Fruit fly (Drosophila melanogaster) whole organism, embryonic: ENCODE data around the gene Cad99C.

ENCODE experiments used
- Awh ChIP-seq: fragments of 200-800 bp; sonication (Bioruptor generic); IDR thresholded peaks from 2 replicates; pipeline ENCODE4, ENCODE4 v1.3.6; 2022; ENCODE audit warnings: missing biosample characterization, missing genetic modification characterization
- B-H1 ChIP-seq: fragments of 200-800 bp; sonication (Bioruptor generic); IDR thresholded peaks from 3 replicates; pipeline ENCODE4 v1.3.6; 2022; ENCODE audit warnings: missing biosample characterization, missing genetic modification characterization
- CG10979 ChIP-seq: fragments of 200-800 bp; sonication (Bioruptor generic); optimal IDR thresholded peaks from 2 replicates; lab custom pipeline; 2018; ENCODE audit warnings: missing biosample characterization, mild to moderate bottlenecking, missing genetic modification characterization, moderate library complexity
- CG12104 ChIP-seq: fragments of 200-800 bp; sonication (Bioruptor generic); optimal IDR thresholded peaks from 3 replicates; lab custom pipeline; 2016; ENCODE audit warnings: missing biosample characterization, missing genetic modification characterization
- CG12155 ChIP-seq: fragments of 200-800 bp; sonication (Bioruptor generic); optimal IDR thresholded peaks from 3 replicates; lab custom pipeline; 2016; ENCODE audit warnings: missing biosample characterization, missing genetic modification characterization
- CG12236 ChIP-seq: fragments of 200-800 bp; sonication (Bioruptor generic); optimal IDR thresholded peaks from 2 replicates; lab custom pipeline; 2016; ENCODE audit warnings: missing biosample characterization, missing genetic modification characterization
- CG13296 ChIP-seq: fragments of 200-800 bp; sonication (Bioruptor generic); optimal IDR thresholded peaks from 3 replicates; lab custom pipeline; 2018; ENCODE audit warnings: missing biosample characterization, mild to moderate bottlenecking, missing genetic modification characterization
- CG13894 ChIP-seq: fragments of 200-800 bp; sonication (Bioruptor generic); optimal IDR thresholded peaks from 3 replicates; lab custom pipeline; 2018; ENCODE audit warnings: missing biosample characterization, mild to moderate bottlenecking, missing genetic modification characterization, moderate library complexity
- CG4617 ChIP-seq: fragments of 200-800 bp; sonication (Bioruptor generic); optimal IDR thresholded peaks from 3 replicates; lab custom pipeline; 2016; ENCODE audit warnings: missing biosample characterization, missing genetic modification characterization, borderline replicate concordance
- CG7372 ChIP-seq: fragments of 200-800 bp; sonication (Bioruptor generic); IDR thresholded peaks from 2 replicates; pipeline ENCODE4 v1.3.6; 2022; ENCODE audit warnings: missing biosample characterization, missing genetic modification characterization
- CG9437 ChIP-seq: fragments of 200-800 bp; sonication (Bioruptor generic); optimal IDR thresholded peaks from 2 replicates; lab custom pipeline; 2018; ENCODE audit warnings: missing biosample characterization, mild to moderate bottlenecking, missing genetic modification characterization
- Chrac-16 ChIP-seq: fragments of 200-800 bp; sonication (Bioruptor generic); optimal IDR thresholded peaks from 3 replicates; lab custom pipeline; 2016; ENCODE audit warnings: missing biosample characterization, missing genetic modification characterization
- Dll ChIP-seq: fragments of 200-800 bp; sonication (Bioruptor generic); IDR thresholded peaks from 4 replicates; pipeline ENCODE4 v1.3.6; 2022; ENCODE audit warnings: missing biosample characterization, missing genetic modification characterization; ENCODE audit not compliant: partially characterized antibody
- Drgx ChIP-seq: fragments of 200-800 bp; sonication (Bioruptor generic); IDR thresholded peaks from 2 replicates; pipeline ENCODE4 v1.3.6; 2022; ENCODE audit warnings: missing biosample characterization, missing genetic modification characterization
- Eip74EF ChIP-seq, 2 experiments: fragments of 200-800 bp in 1 of 2; fragments of >200 bp in 1 of 2; sonication (Bioruptor generic) in 1 of 2; optimal IDR thresholded peaks; 2 replicates each; lab custom pipeline; 2017 to 2019; ENCODE audit warnings: missing biosample characterization in 2 of 2, missing genetic modification characterization in 2 of 2, mild to moderate bottlenecking in 1 of 2, moderate library complexity in 1 of 2
- Hey ChIP-seq: fragments of 200-800 bp; sonication (Bioruptor generic); optimal IDR thresholded peaks from 3 replicates; lab custom pipeline; 2018; ENCODE audit warnings: missing biosample characterization, mild to moderate bottlenecking, missing genetic modification characterization
- HmgZ ChIP-seq: fragments of 200-800 bp; sonication (Bioruptor generic); optimal IDR thresholded peaks from 2 replicates; lab custom pipeline; 2018; ENCODE audit warnings: missing biosample characterization, mild to moderate bottlenecking, missing genetic modification characterization
- Hr3 ChIP-seq: fragments of 200-800 bp; sonication (Bioruptor generic); optimal IDR thresholded peaks from 3 replicates; lab custom pipeline; 2016; ENCODE audit warnings: missing biosample characterization, missing genetic modification characterization
- Hr78 ChIP-seq, 2 experiments: fragments of 200-800 bp in 1 of 2; fragments of >200 bp in 1 of 2; sonication (Bioruptor generic) in 1 of 2; optimal IDR thresholded peaks; 2 replicates each; lab custom pipeline; 2017 to 2019; ENCODE audit warnings: missing biosample characterization in 2 of 2, missing genetic modification characterization in 2 of 2, mild to moderate bottlenecking in 1 of 2, moderate library complexity in 1 of 2
- MESR4 ChIP-seq: fragments of 200-800 bp; sonication (Bioruptor generic); optimal IDR thresholded peaks from 2 replicates; lab custom pipeline; 2018; ENCODE audit warnings: missing biosample characterization, mild to moderate bottlenecking, missing genetic modification characterization, moderate library complexity
- MTF-1 ChIP-seq: fragments of 200-800 bp; sonication (Bioruptor generic); optimal IDR thresholded peaks from 2 replicates; lab custom pipeline; 2018; ENCODE audit warnings: missing biosample characterization, mild to moderate bottlenecking, missing genetic modification characterization, borderline replicate concordance
- Med ChIP-seq: fragments of 200-800 bp; sonication (Bioruptor generic); peaks from one replicate; lab custom pipeline; 2016; ENCODE audit warnings: missing biosample characterization, missing genetic modification characterization, mild to moderate bottlenecking, inconsistent platforms, moderate library complexity
- NC2α ChIP-seq: fragments of 200-800 bp; sonication (Bioruptor generic); optimal IDR thresholded peaks from 2 replicates; lab custom pipeline; 2016; ENCODE audit warnings: missing biosample characterization, missing genetic modification characterization
- Pdp1 ChIP-seq, 2 experiments: fragments of 200-800 bp; sonication (Bioruptor generic); optimal IDR thresholded peaks; 3 replicates each; lab custom pipeline; 2016; ENCODE audit warnings: missing biosample characterization in 2 of 2, missing genetic modification characterization in 2 of 2, mild to moderate bottlenecking in 1 of 2, moderate library complexity in 1 of 2
- Ravus ChIP-seq: fragments of 200-800 bp; sonication (Bioruptor generic); IDR thresholded peaks from 2 replicates; pipeline ENCODE4 v1.3.6; 2022; ENCODE audit warnings: missing biosample characterization, missing genetic modification characterization
- Rx ChIP-seq: fragments of 200-800 bp; sonication (Bioruptor generic); IDR thresholded peaks from 2 replicates; pipeline ENCODE4 v1.3.6; 2022; ENCODE audit warnings: missing biosample characterization, missing genetic modification characterization
- Trl ChIP-seq, 3 experiments: fragments of >200 bp in 2 of 3; fragments of 200-800 bp in 1 of 3; sonication (Bioruptor generic) in 1 of 3; optimal IDR thresholded peaks; 2 replicates in 1 of 3; 3 replicates in 2 of 3; lab custom pipeline; 2016 to 2017; ENCODE audit warnings: missing biosample characterization in 1 of 3, missing genetic modification characterization in 1 of 3
- al ChIP-seq: fragments of 200-800 bp; sonication (Bioruptor generic); IDR thresholded peaks from 2 replicates; pipeline ENCODE4 v1.3.6; 2022; ENCODE audit warnings: missing biosample characterization, missing genetic modification characterization
- ara ChIP-seq: fragments of 200-800 bp; sonication (Bioruptor generic); IDR thresholded peaks from 2 replicates; pipeline ENCODE4 v1.3.6; 2022; ENCODE audit warnings: missing biosample characterization, missing genetic modification characterization
- bsh ChIP-seq, 2 experiments: fragments of 200-800 bp; sonication (Bioruptor generic); optimal IDR thresholded peaks; 2 replicates each; lab custom pipeline; 2017 to 2018; ENCODE audit warnings: mild to moderate bottlenecking in 2 of 2, missing biosample characterization in 2 of 2, missing genetic modification characterization in 2 of 2, moderate library complexity in 1 of 2
- ci ChIP-seq: fragments of 200-800 bp; sonication (Bioruptor generic); IDR thresholded peaks from 3 replicates; pipeline ENCODE4 v1.3.6; 2022; ENCODE audit warnings: missing biosample characterization, missing genetic modification characterization
- cwo ChIP-seq: fragments of 200-800 bp; sonication (Bioruptor generic); optimal IDR thresholded peaks from 3 replicates; lab custom pipeline; 2017; ENCODE audit warnings: missing biosample characterization, missing genetic modification characterization, mild to moderate bottlenecking, moderate library complexity, missing genetic modification reagents
- dan ChIP-seq: fragments of 200-800 bp; sonication (Bioruptor generic); IDR thresholded peaks from 2 replicates; pipeline ENCODE4 v1.3.6; 2022; ENCODE audit warnings: missing biosample characterization, missing genetic modification characterization
- ewg ChIP-seq: fragments of 200-800 bp; sonication (Bioruptor generic); optimal IDR thresholded peaks from 3 replicates; lab custom pipeline; 2017; ENCODE audit warnings: mild to moderate bottlenecking, missing biosample characterization, missing genetic modification reagents, missing genetic modification characterization
- eyg ChIP-seq: fragments of 200-800 bp; sonication (Bioruptor generic); optimal IDR thresholded peaks from 3 replicates; lab custom pipeline; 2016; ENCODE audit warnings: missing biosample characterization, missing genetic modification characterization
- gcm ChIP-seq: fragments of 200-800 bp; sonication (Bioruptor generic); optimal IDR thresholded peaks from 2 replicates; lab custom pipeline; 2019; ENCODE audit warnings: missing biosample characterization, mild to moderate bottlenecking, missing genetic modification characterization, moderate library complexity
- gsb ChIP-seq: fragments of 200-800 bp; sonication (Bioruptor generic); IDR thresholded peaks from 2 replicates; pipeline ENCODE4 v1.3.6; 2022; ENCODE audit warnings: missing biosample characterization, missing genetic modification characterization
- gsb-n ChIP-seq: fragments of 200-800 bp; sonication (Bioruptor generic); optimal IDR thresholded peaks from 3 replicates; lab custom pipeline; 2018; ENCODE audit warnings: missing biosample characterization, mild to moderate bottlenecking, missing genetic modification characterization
- hbn ChIP-seq: fragments of 200-800 bp; sonication (Bioruptor generic); IDR thresholded peaks from 2 replicates; pipeline ENCODE4 v1.3.6; 2022; ENCODE audit warnings: missing biosample characterization, missing genetic modification characterization; ENCODE audit not compliant: partially characterized antibody
- jumu ChIP-seq: fragments of 200-800 bp; sonication (Bioruptor generic); optimal IDR thresholded peaks from 3 replicates; lab custom pipeline; 2016; ENCODE audit warnings: missing biosample characterization, missing genetic modification characterization
- kah ChIP-seq: fragments of 200-800 bp; sonication (Bioruptor generic); optimal IDR thresholded peaks from 2 replicates; lab custom pipeline; 2018; ENCODE audit warnings: missing biosample characterization, mild to moderate bottlenecking, missing genetic modification characterization
- lola ChIP-seq, 3 experiments: fragments of >200 bp in 2 of 3; fragments of 200-800 bp in 1 of 3; sonication (Bioruptor generic) in 1 of 3; optimal IDR thresholded peaks; 2 replicates each; lab custom pipeline; 2017 to 2019; ENCODE audit warnings: missing biosample characterization in 3 of 3, missing genetic modification characterization in 3 of 3, mild to moderate bottlenecking in 1 of 3, moderate library complexity in 1 of 3
- luna ChIP-seq: fragments of 200-800 bp; sonication (Bioruptor generic); optimal IDR thresholded peaks from 2 replicates; lab custom pipeline; 2016; ENCODE audit warnings: missing biosample characterization, missing genetic modification characterization
- nom ChIP-seq: fragments of 200-800 bp; sonication (Bioruptor generic); optimal IDR thresholded peaks from 2 replicates; lab custom pipeline; 2017; ENCODE audit warnings: missing biosample characterization, missing genetic modification characterization, mild to moderate bottlenecking, moderate library complexity, missing genetic modification reagents
- row ChIP-seq: fragments of 200-800 bp; sonication (Bioruptor generic); IDR thresholded peaks from 3 replicates; pipeline ENCODE4 v1.3.6; 2022; ENCODE audit warnings: missing biosample characterization, missing genetic modification characterization
- slp2 ChIP-seq: fragments of 200-800 bp; sonication (Bioruptor generic); optimal IDR thresholded peaks from 2 replicates; lab custom pipeline; 2016; ENCODE audit warnings: missing biosample characterization, missing genetic modification characterization
- tap ChIP-seq: fragments of 200-800 bp; optimal IDR thresholded peaks from 3 replicates; lab custom pipeline; 2019; ENCODE audit warnings: missing biosample characterization, mild to moderate bottlenecking, missing genetic modification characterization, moderate library complexity
- usp ChIP-seq: fragments of >200 bp; optimal IDR thresholded peaks from 2 replicates; lab custom pipeline; 2017; ENCODE audit warnings: missing biosample characterization, missing genetic modification characterization

Cad99C gene

dm6 chr3R:29869350-29869688 is 27.9 kb downstream of the Cad99C start, which contains the start of gene CG34133 (continued):
- TF ChIP-seq MESR4 (GFP tag; lab: Kevin White, UChicago) (peak; percentile 93), luna (GFP tag; lab: Kevin White, UChicago) (no peak), Pdp1 (GFP tag; optimal IDR thresholded peaks at IDR 0.05; lab: Kevin White, UChicago) (peak in 1 of 2 experiments; percentile 63), CG4617 (GFP tag; lab: Kevin White, UChicago) (peak; percentile 39)

DNA sequence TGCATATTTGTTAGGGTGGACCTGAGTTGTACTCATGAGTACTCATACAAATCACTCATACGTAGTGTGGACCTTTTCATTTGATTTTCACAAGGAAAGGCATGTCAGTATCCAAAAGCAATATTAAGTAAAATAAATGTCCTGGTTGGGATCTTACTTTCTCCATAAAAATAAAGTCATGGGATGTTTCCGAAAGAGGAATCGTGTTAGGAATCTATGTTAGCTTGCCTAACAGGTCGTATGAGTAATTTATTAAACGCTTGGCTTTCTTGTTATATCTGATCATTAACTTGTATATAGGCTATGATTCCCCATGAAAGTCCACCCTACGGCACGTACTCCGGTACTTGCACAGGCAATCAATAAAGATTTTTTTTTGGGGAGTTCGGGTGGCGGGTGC is 34.4 kb downstream of the Cad99C start:
- TF ChIP-seq eyg (GFP tag; lab: Kevin White, UChicago): no peak
- TF ChIP-seq jumu (GFP tag; lab: Kevin White, UChicago): no peak
- no peak for TF ChIP-seq cwo (GFP tag; lab: Kevin White, UChicago)
- TF ChIP-seq kah (GFP tag; lab: Kevin White, UChicago): no peak
- no peak for TF ChIP-seq Ravus
- peak; percentile 34 for TF ChIP-seq nom (GFP tag; lab: Kevin White, UChicago)
- TF ChIP-seq Med (GFP tag; lab: Kevin White, UChicago): peak; percentile 12
- TF ChIP-seq MESR4 (GFP tag; lab: Kevin White, UChicago): no peak
- no peak for TF ChIP-seq CG13894 (tag; lab: Kevin White, UChicago)
- no peak for TF ChIP-seq CG12104 (GFP tag; lab: Kevin White, UChicago)
- no peak for TF ChIP-seq gsb (GFP tag; lab: Robert Waterston, UW)
- TF ChIP-seq B-H1 (GFP tag; lab: Robert Waterston, UW): no peak
- TF ChIP-seq Hr78 (GFP tag; optimal IDR thresholded peaks at IDR 0.05; lab: Kevin White, UChicago): no peak
- no peak for TF ChIP-seq HmgZ (tag; lab: Kevin White, UChicago)
- TF ChIP-seq CG12155 (GFP tag; lab: Kevin White, UChicago): no peak
- TF ChIP-seq Hey (tag; lab: Kevin White, UChicago): no peak
- TF ChIP-seq gsb-n (tag; lab: Kevin White, UChicago): no peak
- no peak for TF ChIP-seq slp2 (GFP tag; lab: Kevin White, UChicago)
- TF ChIP-seq CG12236 (GFP tag; lab: Kevin White, UChicago): no peak
- TF ChIP-seq Eip74EF (GFP tag; optimal IDR thresholded peaks at IDR 0.05; lab: Kevin White, UChicago): no peak
- no peak for TF ChIP-seq hbn (GFP tag; lab: Robert Waterston, UW)
- TF ChIP-seq ci (GFP tag; lab: Robert Waterston, UW): 0 out of 3 replicates have a peak, but pooled peaks have one; percentile 54
- TF ChIP-seq Hr3 (GFP tag; lab: Kevin White, UChicago): no peak
- peak in 1 of 2 experiments; percentile 52 for TF ChIP-seq bsh (GFP tag; optimal IDR thresholded peaks at IDR 0.05; lab: Kevin White, UChicago)
- no peak for TF ChIP-seq usp (GFP tag; lab: Kevin White, UChicago)
- TF ChIP-seq dan: no peak
- no peak for TF ChIP-seq Rx (GFP tag; lab: Robert Waterston, UW)
- TF ChIP-seq Trl (optimal IDR thresholded peaks at IDR 0.05; lab: Kevin White, UChicago): no peak
- no peak for TF ChIP-seq Trl (GFP tag; optimal IDR thresholded peaks at IDR 0.05; lab: Kevin White, UChicago)
- TF ChIP-seq CG10979 (tag; lab: Kevin White, UChicago): peak; percentile 4
- TF ChIP-seq row (GFP tag; lab: Robert Waterston, UW): no peak
- TF ChIP-seq lola (GFP tag; optimal IDR thresholded peaks at IDR 0.05; lab: Kevin White, UChicago): no peak
- TF ChIP-seq CG7372 (GFP tag; lab: Robert Waterston, UW): peak; percentile 44
- no peak for TF ChIP-seq al (GFP tag; lab: Robert Waterston, UW)
- no peak for TF ChIP-seq ara
- no peak for TF ChIP-seq MTF-1 (GFP tag; lab: Kevin White, UChicago)
- TF ChIP-seq gcm (GFP tag; lab: Kevin White, UChicago): no peak
- no peak for TF ChIP-seq Awh (GFP tag; lab: Robert Waterston, UW)
- TF ChIP-seq tap (tag; lab: Kevin White, UChicago): no peak
- TF ChIP-seq ewg (GFP tag; lab: Kevin White, UChicago): no peak
- no peak for TF ChIP-seq Chrac-16
- TF ChIP-seq NC2α (GFP tag; lab: Kevin White, UChicago): no peak
- no peak for TF ChIP-seq CG9437 (GFP tag; lab: Kevin White, UChicago)
- TF ChIP-seq Dll (GFP tag; lab: Robert Waterston, UW): no peak
- peak; percentile 75 for TF ChIP-seq Drgx (GFP tag; lab: Robert Waterston, UW)
- TF ChIP-seq CG13296: no peak
